Fruit fly (Drosophila melanogaster) Kc167 (cell line): ENCODE results near the gene CCHa2.

ENCODE experiments used
- Myc ChIP-seq: fragments of >200 bp; optimal IDR thresholded peaks from 2 replicates; lab custom pipeline; 2017; ENCODE audit warnings: missing external identifiers
- Sin3A ChIP-seq: fragments of >200 bp; optimal IDR thresholded peaks from 2 replicates; lab custom pipeline; 2018; ENCODE audit warnings: missing external identifiers
- h ChIP-seq: fragments of >200 bp; optimal IDR thresholded peaks from 3 replicates; lab custom pipeline; 2018; ENCODE audit warnings: missing external identifiers
- insv ChIP-seq: fragments of >200 bp; optimal IDR thresholded peaks from 3 replicates; lab custom pipeline; 2018; ENCODE audit warnings: missing external identifiers
- psq ChIP-seq: fragments of >200 bp; optimal IDR thresholded peaks from 2 replicates; lab custom pipeline; 2017; ENCODE audit warnings: missing external identifiers
- ttk ChIP-seq: sonication (Bioruptor generic); optimal IDR thresholded peaks from 2 replicates; lab custom pipeline; 2017; ENCODE audit warnings: missing external identifiers

DNA sequence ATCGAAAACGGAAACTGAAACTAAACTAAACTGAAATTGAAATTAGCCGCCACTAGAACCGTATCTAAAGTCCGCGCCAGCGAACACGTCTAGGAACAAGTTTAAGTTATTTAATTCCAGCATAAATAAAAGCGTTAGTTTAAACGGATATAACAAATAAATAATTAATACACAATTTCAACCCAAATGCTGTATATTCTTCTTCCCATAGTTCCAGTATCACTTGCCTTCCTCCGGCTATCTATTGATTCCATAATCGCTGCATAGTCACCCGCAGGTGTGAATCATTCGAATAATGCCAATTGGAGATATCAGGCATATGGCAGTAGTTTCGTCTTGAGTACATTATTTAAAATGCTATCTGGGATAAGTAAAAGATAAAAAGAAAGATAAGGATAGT lies 9.9 kb downstream of the CCHa2 start:
- TF ChIP-seq psq (lab: Kevin White, UChicago) (no peak), h (lab: Kevin White, UChicago) (no peak), ttk (lab: Kevin White, UChicago) (no peak), Sin3A (lab: Kevin White, UChicago) (no peak), insv (lab: Kevin White, UChicago) (no peak), Myc (lab: Kevin White, UChicago) (no peak)
